Worm (Caenorhabditis elegans) whole organism, early embryonic: ENCODE results near the gene B0496.2.

ENCODE experiments used
- B0310.2 ChIP-seq: sonication (generic microtip); optimal IDR thresholded peaks from 2 replicates; lab custom pipeline; 2016; ENCODE audit warnings: mild to moderate bottlenecking, missing genetic modification characterization, missing compliant biosample characterization
- F13C5.2 ChIP-seq: sonication (generic microtip); optimal IDR thresholded peaks from 2 replicates; lab custom pipeline; 2017; ENCODE audit warnings: mild to moderate bottlenecking, missing genetic modification characterization, inconsistent platforms, missing compliant biosample characterization
- aly-1 ChIP-seq: sonication (generic microtip); optimal IDR thresholded peaks from 2 replicates; lab custom pipeline; 2016; ENCODE audit warnings: missing genetic modification characterization, missing compliant biosample characterization
- ama-1 ChIP-seq: fragments of 150-350 bp; optimal IDR thresholded peaks from 2 replicates; lab custom pipeline; 2014
- ceh-13 ChIP-seq: fragments of 200-800 bp; sonication (Bioruptor generic); optimal IDR thresholded peaks from 2 replicates; lab custom pipeline; 2018; ENCODE audit warnings: mild to moderate bottlenecking, missing genetic modification characterization, missing compliant biosample characterization
- ceh-36 ChIP-seq: sonication (generic microtip); optimal IDR thresholded peaks from 2 replicates; lab custom pipeline; 2016; ENCODE audit warnings: missing genetic modification characterization, inconsistent platforms, missing compliant biosample characterization
- ets-7 ChIP-seq: sonication (generic microtip); optimal IDR thresholded peaks from 2 replicates; lab custom pipeline; 2016; ENCODE audit warnings: missing genotype, missing genetic modification characterization, missing compliant biosample characterization
- flt-1 ChIP-seq: fragments of 200-800 bp; sonication (Bioruptor generic); IDR thresholded peaks from 2 replicates; pipeline ENCODE4 v1.3.6; 2022; ENCODE audit warnings: missing genetic modification characterization, missing compliant biosample characterization
- hmbx-1 ChIP-seq: sonication (generic microtip); optimal IDR thresholded peaks from 2 replicates; lab custom pipeline; 2016; ENCODE audit warnings: mild to moderate bottlenecking, missing genetic modification characterization, missing compliant biosample characterization
- hmg-4 ChIP-seq: fragments of 200-800 bp; sonication (Bioruptor generic); optimal IDR thresholded peaks from 2 replicates; lab custom pipeline; 2018; ENCODE audit warnings: mild to moderate bottlenecking, missing genetic modification characterization, missing compliant biosample characterization
- hnd-1 ChIP-seq: sonication (generic microtip); optimal IDR thresholded peaks from 2 replicates; lab custom pipeline; 2016; ENCODE audit warnings: missing genetic modification characterization, missing compliant biosample characterization
- pes-1 ChIP-seq: fragments of 200-800 bp; sonication (Bioruptor generic); IDR thresholded peaks from 2 replicates; pipeline ENCODE4 v1.3.6; 2022; ENCODE audit warnings: missing genetic modification reagents, missing genetic modification characterization, missing compliant biosample characterization
- scrt-1 ChIP-seq: fragments of 200-800 bp; sonication (Bioruptor generic); IDR thresholded peaks from 2 replicates; pipeline ENCODE4 v1.3.6; 2022; ENCODE audit warnings: missing genetic modification characterization, missing compliant biosample characterization
- sea-1 ChIP-seq: fragments of 200-800 bp; sonication (Bioruptor generic); conservative IDR thresholded peaks from 2 replicates; pipeline ENCODE4 v1.3.6; 2022; ENCODE audit warnings: missing genetic modification characterization, missing compliant biosample characterization
- tbx-11 ChIP-seq: fragments of 200-800 bp; sonication (Bioruptor generic); IDR thresholded peaks from 2 replicates; pipeline ENCODE4 v1.3.6; 2022; ENCODE audit warnings: missing genetic modification characterization, missing compliant biosample characterization
- tbx-37 ChIP-seq: fragments of 200-800 bp; sonication (Bioruptor generic); conservative IDR thresholded peaks from 2 replicates; pipeline ENCODE4 v1.3.6; 2022; ENCODE audit warnings: missing genetic modification reagents, missing genetic modification characterization, missing compliant biosample characterization
- tra-4 ChIP-seq: sonication (generic microtip); optimal IDR thresholded peaks from 2 replicates; lab custom pipeline; 2017; ENCODE audit warnings: missing genetic modification characterization, missing compliant biosample characterization

Gene B0496.2

DNA sequence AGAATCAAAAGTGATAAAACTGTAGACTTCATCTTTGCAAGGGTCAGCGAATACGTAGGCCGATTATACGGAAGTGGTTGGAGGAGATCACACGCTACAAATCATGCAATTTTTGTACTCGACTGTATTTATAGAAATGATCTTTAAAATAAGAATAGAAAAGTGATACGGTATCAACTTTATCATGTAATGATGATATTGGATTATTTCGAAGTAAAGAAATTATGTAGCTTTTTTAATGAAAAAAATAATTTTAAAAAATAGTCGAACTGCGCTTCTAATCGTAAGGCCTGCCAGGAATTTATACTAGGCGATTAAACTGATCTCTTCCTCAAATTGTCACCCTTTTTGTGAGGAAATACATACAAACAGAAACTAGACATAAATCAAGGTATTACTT, 13.8 kb upstream of the B0496.2 start, which contains the start of gene B0496.11:
Gene B0496.11, minus strand, starts transcription at position 101 of the 400 bp plus-strand sequence.
- TF ChIP-seq ets-7 (tag; lab: Kevin White, UChicago) = no peak

DNA sequence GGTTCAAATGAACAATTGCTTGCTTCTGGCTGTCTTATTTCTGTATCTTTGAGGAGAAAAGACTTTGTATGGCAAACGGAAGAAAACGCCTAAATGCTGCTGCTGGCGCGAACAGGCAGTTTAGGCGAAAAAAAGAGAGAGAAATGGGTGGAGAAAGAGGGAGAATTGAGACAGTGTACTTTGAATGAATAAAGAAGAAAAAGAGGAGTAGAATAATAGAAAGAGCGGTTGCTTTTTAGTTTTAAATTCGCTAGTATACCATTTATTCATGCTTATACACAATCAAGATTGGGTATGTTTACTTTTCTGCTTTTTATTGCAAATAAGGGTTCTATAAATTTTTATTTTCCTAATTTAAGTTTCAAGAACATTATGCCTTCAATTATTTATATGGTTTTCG, 8.3 kb upstream of the B0496.2 start:
- TF ChIP-seq hnd-1 (tag; lab: Kevin White, UChicago) (no peak), tbx-37 (GFP tag; lab: Robert Waterston, UW) (no peak), ama-1 (no peak), ceh-36 (no peak), tra-4 (tag; lab: Kevin White, UChicago) (no peak)

DNA sequence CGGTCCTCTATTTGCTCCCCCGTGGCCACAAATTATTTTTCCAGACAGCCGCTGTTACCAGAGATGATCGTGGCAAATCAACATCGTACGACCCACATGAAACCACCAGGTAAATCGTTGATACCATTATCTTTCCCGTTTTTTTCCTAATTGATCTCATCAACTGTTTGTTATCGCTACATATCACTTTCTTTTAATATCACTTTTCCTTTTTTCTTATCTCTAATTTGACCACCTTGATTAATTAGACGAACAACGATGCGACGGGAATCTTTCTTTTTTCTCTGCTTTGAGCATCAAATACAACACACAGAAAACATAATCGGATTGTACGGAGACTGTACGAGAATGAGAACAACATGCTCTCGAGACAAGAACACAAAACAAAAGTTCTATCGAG, 7.4 kb upstream of the B0496.2 start:
- TF ChIP-seq hmbx-1 (tag; lab: Kevin White, UChicago) (no peak), hmg-4 (no peak), F13C5.2 (no peak), aly-1 (tag; lab: Kevin White, UChicago) (no peak), hnd-1 (tag; lab: Kevin White, UChicago) (no peak), ama-1 (no peak), flt-1 (no peak), ceh-13 (no peak), pes-1 (GFP tag; lab: Robert Waterston, UW) (no peak), tbx-11 (GFP tag; lab: Robert Waterston, UW) (no peak), scrt-1 (no peak), ets-7 (tag; lab: Kevin White, UChicago) (no peak)

DNA sequence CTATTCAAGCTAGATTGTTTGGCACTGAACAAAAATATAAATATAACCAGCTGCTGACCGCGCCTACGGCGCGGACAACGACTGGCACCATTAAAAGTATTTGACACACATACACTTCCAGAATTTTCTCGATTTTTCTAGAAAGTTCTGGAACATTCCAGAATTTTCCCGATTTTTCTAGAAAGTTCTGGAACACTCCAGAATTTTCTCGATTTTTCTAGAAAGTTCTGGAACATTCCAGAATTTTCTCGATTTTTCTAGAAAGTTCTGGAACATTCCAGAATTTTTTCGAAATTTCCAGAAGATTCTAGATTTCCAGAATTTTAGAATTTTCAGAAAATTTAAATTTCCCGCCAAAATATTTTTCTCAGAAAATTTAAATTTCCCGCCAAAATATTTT, 6.7 kb upstream of the B0496.2 start:
- TF ChIP-seq flt-1 = peak; percentile 33; the same call in 1 of the 2 replicates
- peak; percentile 53 for TF ChIP-seq pes-1 (GFP tag; lab: Robert Waterston, UW)

DNA sequence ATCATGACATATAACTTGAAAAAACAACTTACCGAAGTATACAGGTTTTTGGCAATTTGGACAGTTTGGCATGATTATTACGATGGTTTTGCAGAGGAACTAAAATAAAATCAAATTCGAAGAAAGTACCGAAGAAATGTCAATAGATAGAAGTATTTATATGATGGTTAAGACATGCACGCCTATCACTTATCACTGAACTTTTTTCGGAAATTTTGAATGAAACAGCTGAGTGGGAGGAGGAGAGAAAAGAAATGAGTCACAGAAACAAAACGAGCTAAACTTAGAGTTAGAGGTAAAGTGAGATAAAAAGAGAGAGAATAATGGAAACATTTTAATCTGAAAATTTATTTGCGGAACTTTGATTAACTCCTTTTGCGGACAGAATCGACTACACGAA, 2.4 kb upstream of the B0496.2 start, which contains the start of gene valv-1:
Gene valv-1, minus strand, starts transcription at position 101 of the 400 bp plus-strand sequence.
- TF ChIP-seq ets-7 (tag; lab: Kevin White, UChicago) (no peak), ceh-36 (no peak), ama-1 (no peak), pes-1 (GFP tag; lab: Robert Waterston, UW) (no peak), F13C5.2 (no peak), B0310.2 (tag; lab: Kevin White, UChicago) (no peak), hmg-4 (no peak), aly-1 (tag; lab: Kevin White, UChicago) (no peak), scrt-1 (no peak), hmbx-1 (tag; lab: Kevin White, UChicago) (no peak), ceh-13 (no peak), tbx-11 (GFP tag; lab: Robert Waterston, UW) (no peak), tra-4 (tag; lab: Kevin White, UChicago) (no peak), sea-1 (GFP tag; lab: Robert Waterston, UW) (no peak), flt-1 (no peak), hnd-1 (tag; lab: Kevin White, UChicago) (no peak), tbx-37 (GFP tag; lab: Robert Waterston, UW) (no peak)

DNA sequence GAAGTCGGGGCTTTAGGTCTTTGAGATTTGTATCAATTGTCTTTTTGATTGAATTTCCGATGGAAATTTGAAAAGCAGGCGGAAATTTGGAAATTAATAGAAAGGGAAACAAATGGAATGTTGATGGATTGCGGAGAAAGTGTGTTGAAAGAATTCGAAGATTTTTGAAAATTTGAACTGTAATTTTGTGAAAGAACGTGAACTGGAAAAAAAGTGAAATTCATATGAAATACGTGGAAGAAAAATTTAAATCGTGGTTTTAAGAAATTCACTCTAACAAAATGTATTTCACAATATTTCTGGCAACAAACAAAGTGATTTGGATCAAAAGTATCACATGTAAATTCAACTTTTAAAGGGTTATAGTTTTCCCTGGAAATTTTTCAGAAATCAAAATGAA, 1.7 kb upstream of the B0496.2 start, which contains the start of gene B0496.1:
Gene B0496.1, plus strand, starts transcription at position 301 of the 400 bp plus-strand sequence.
- TF ChIP-seq tbx-11 (GFP tag; lab: Robert Waterston, UW) (no peak), ceh-13 (no peak), sea-1 (GFP tag; lab: Robert Waterston, UW) (no peak), B0310.2 (tag; lab: Kevin White, UChicago) (no peak), tra-4 (tag; lab: Kevin White, UChicago) (no peak), pes-1 (GFP tag; lab: Robert Waterston, UW) (no peak), flt-1 (no peak), ama-1 (no peak), hmbx-1 (tag; lab: Kevin White, UChicago) (no peak), scrt-1 (no peak), F13C5.2 (no peak), hnd-1 (tag; lab: Kevin White, UChicago) (no peak), aly-1 (tag; lab: Kevin White, UChicago) (no peak), ceh-36 (no peak), tbx-37 (GFP tag; lab: Robert Waterston, UW) (no peak), ets-7 (tag; lab: Kevin White, UChicago) (no peak), hmg-4 (no peak)

DNA sequence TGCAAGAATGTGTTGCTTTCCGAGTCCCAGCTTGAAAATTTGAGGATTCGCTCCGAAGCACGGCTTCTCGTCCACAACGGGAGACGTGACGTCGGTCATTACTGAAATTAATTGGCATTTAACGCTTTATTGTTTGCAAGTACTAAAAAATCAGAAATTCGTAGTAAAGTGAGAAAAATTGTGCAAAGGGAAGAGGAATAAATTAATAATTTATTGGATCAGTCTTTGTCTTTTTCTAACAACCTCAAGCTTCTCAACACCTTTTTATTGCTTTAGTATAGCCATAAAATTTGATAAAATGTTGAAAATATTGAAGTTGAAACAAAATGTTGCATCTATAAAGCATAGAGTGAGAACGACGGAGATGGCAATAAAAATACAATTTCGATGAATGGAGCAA, 3.7 kb downstream of the B0496.2 start, which contains the start of gene tes-1:
Gene tes-1, minus strand, starts transcription at position 101 of the 400 bp plus-strand sequence.
- TF ChIP-seq hmg-4 (no peak), scrt-1 (no peak), aly-1 (tag; lab: Kevin White, UChicago) (no peak), F13C5.2 (no peak), ceh-13 (no peak), hnd-1 (tag; lab: Kevin White, UChicago) (no peak), B0310.2 (tag; lab: Kevin White, UChicago) (no peak), ceh-36 (no peak), ama-1 (no peak), tra-4 (tag; lab: Kevin White, UChicago) (no peak), hmbx-1 (tag; lab: Kevin White, UChicago) (no peak), ets-7 (tag; lab: Kevin White, UChicago) (no peak), tbx-11 (GFP tag; lab: Robert Waterston, UW) (no peak), flt-1 (no peak), sea-1 (GFP tag; lab: Robert Waterston, UW) (no peak), tbx-37 (GFP tag; lab: Robert Waterston, UW) (no peak), pes-1 (GFP tag; lab: Robert Waterston, UW) (no peak)

DNA sequence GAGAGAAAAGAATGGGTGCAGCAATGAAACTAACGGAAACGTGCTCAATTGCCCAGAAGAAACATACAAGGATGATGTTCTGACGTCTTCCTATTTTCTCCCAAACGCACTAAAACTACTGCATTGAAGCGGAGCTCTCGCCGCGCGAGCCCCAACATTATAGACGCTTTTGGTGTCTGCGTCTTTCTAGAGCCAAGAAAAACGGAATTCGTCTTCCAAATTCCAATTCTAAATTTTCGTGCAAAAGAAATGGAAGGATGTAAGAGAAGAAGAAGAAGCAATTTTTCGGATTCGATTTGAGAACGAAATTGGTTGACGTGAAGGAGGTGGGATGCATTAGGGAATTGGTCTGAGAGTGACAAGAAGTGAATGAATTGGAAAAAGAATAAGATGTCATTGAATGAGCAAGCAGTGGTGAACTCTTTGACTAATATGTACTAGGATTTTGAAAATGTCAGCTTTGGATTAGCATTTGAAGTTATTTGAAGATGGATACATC, 6.1 kb downstream of the B0496.2 start:
- TF ChIP-seq pes-1 (GFP tag; lab: Robert Waterston, UW) (no peak), ets-7 (tag; lab: Kevin White, UChicago) (no peak), sea-1 (GFP tag; lab: Robert Waterston, UW) (no peak), hmg-4 (no peak), scrt-1 (no peak), ama-1 (no peak), aly-1 (tag; lab: Kevin White, UChicago) (no peak), hmbx-1 (tag; lab: Kevin White, UChicago) (no peak), ceh-36 (no peak), tbx-37 (GFP tag; lab: Robert Waterston, UW) (no peak), hnd-1 (tag; lab: Kevin White, UChicago) (no peak), ceh-13 (no peak), F13C5.2 (no peak), flt-1 (no peak), tra-4 (tag; lab: Kevin White, UChicago) (no peak), tbx-11 (GFP tag; lab: Robert Waterston, UW) (no peak), B0310.2 (tag; lab: Kevin White, UChicago) (no peak)
